Worm (Caenorhabditis elegans) whole organism, late embryonic: ENCODE data around the gene Y57E12AL.2.

Source experiments
- F13H6.1 ChIP-seq: sonication (generic microtip); optimal IDR thresholded peaks from 2 replicates; lab custom pipeline; 2016; ENCODE audit warnings: missing genetic modification characterization, missing compliant biosample characterization
- ahr-1 ChIP-seq: sonication (generic microtip); optimal IDR thresholded peaks from 2 replicates; lab custom pipeline; 2016; ENCODE audit warnings: missing genetic modification characterization, missing compliant biosample characterization
- ceh-14 ChIP-seq: sonication (generic microtip); optimal IDR thresholded peaks from 2 replicates; lab custom pipeline; 2016; ENCODE audit warnings: missing genotype, missing genetic modification characterization, missing compliant biosample characterization
- ceh-18 ChIP-seq: sonication (generic microtip); optimal IDR thresholded peaks from 2 replicates; lab custom pipeline; 2016; ENCODE audit warnings: missing genetic modification characterization, missing compliant biosample characterization
- ceh-34 ChIP-seq: sonication (generic microtip); optimal IDR thresholded peaks from 2 replicates; lab custom pipeline; 2016; ENCODE audit warnings: mild to moderate bottlenecking, missing genetic modification characterization, missing compliant biosample characterization
- dve-1 ChIP-seq: sonication (generic microtip); optimal IDR thresholded peaks from 2 replicates; lab custom pipeline; 2017; ENCODE audit warnings: antibody characterized with exemption, mild to moderate bottlenecking, missing genetic modification characterization, missing compliant biosample characterization
- fkh-6 ChIP-seq: sonication (generic microtip); optimal IDR thresholded peaks from 2 replicates; lab custom pipeline; 2016; ENCODE audit warnings: missing genetic modification characterization, missing compliant biosample characterization
- lim-6 ChIP-seq: sonication (generic microtip); optimal IDR thresholded peaks from 2 replicates; lab custom pipeline; 2016; ENCODE audit warnings: missing genetic modification characterization, missing compliant biosample characterization
- nfya-1 ChIP-seq: sonication (generic microtip); optimal IDR thresholded peaks from 2 replicates; lab custom pipeline; 2017; ENCODE audit warnings: missing genetic modification characterization, mild to moderate bottlenecking, missing compliant biosample characterization, antibody characterized with exemption, moderate library complexity
- npax-4 ChIP-seq: sonication (generic microtip); optimal IDR thresholded peaks from 2 replicates; lab custom pipeline; 2016; ENCODE audit warnings: missing genetic modification characterization, missing compliant biosample characterization
- pqm-1 ChIP-seq: sonication (generic microtip); optimal IDR thresholded peaks from 2 replicates; lab custom pipeline; 2016; ENCODE audit warnings: missing genetic modification characterization, missing compliant biosample characterization
- pros-1 ChIP-seq: fragments of 150-350 bp; optimal IDR thresholded peaks from 2 replicates; lab custom pipeline; 2014; ENCODE audit warnings: missing biosample characterization, missing genetic modification reagents, missing genetic modification characterization
- ref-2 ChIP-seq: sonication (generic microtip); optimal IDR thresholded peaks from 2 replicates; lab custom pipeline; 2016; ENCODE audit warnings: missing genetic modification characterization, missing compliant biosample characterization

DNA sequence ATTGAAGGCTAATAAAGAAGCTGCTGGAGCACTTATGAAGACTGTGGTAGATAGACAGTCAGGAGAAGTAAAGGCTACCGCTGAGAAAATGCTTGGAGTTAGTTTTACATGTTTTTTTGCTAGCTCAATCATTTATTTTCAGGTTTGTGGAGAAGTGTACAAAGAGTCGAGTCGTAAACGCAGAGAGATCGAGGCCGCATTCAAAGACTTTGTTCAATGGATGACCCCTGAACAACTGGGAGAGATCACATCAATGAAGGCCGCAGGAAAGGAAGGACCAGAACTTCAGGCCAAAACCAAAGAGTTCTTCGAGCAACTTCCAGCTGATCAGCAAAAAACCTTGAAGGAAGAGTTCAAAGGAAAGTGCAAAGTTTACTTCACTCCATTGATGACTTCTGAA is 20.9 kb downstream of the Y57E12AL.2 start:
- TF ChIP-seq nfya-1 (tag; lab: Kevin White, UChicago) = no peak
- TF ChIP-seq F13H6.1 = no peak
- no peak for TF ChIP-seq ceh-34
- no peak for TF ChIP-seq ceh-18 (tag; lab: Kevin White, UChicago)
- TF ChIP-seq fkh-6 (tag; lab: Kevin White, UChicago) = no peak
- TF ChIP-seq ceh-14 (tag; lab: Kevin White, UChicago) = no peak
- TF ChIP-seq pqm-1 (tag; lab: Kevin White, UChicago) = no peak
- no peak for TF ChIP-seq pros-1 (tag; lab: Kevin White, UChicago)
- no peak for TF ChIP-seq ref-2 (tag; lab: Kevin White, UChicago)
- no peak for TF ChIP-seq lim-6
- TF ChIP-seq ahr-1 = no peak
- no peak for TF ChIP-seq npax-4 (tag; lab: Kevin White, UChicago)
- TF ChIP-seq dve-1 (tag; lab: Kevin White, UChicago) = no peak
